Worm (Caenorhabditis elegans): Measurements from ENCODE around the gene Y51A2D.18.

DNA sequence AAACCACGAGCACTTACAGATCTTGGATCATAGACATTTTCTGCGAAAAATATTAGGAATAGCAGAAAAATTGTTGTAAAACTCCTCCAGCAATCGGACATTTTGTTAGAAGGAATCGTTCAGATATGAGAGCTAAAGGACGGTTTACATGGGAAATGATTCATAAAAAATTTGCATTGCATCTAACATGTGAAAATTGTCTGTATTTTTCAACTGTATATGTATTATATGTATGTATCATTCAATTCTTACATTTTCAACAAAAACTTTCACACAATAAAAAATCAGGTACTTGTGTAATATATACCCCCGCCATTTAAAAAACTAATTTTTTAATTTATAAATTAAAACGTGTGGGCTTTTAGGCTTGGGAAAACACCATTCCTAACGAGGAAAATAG, 19.0 kb downstream of the Y51A2D.18 start, which contains the start of gene ZK228.13:
- TF ChIP-seq fax-1 (tag; optimal IDR thresholded peaks at IDR 0.05) (no peak), rnt-1 (tag; optimal IDR thresholded peaks at IDR 0.05) (no peak), ceh-24 (tag; optimal IDR thresholded peaks at IDR 0.05) (no peak), zip-5 (tag; optimal IDR thresholded peaks at IDR 0.05) (no peak), nhr-11 (tag; optimal IDR thresholded peaks at IDR 0.05) (no peak)
